Fruit fly (Drosophila melanogaster): Measurements from ENCODE around the gene promL.

The promL gene

dm6 chr3L:3165399-3165798, 37.9 kb upstream of the promL start (continued):
- TF ChIP-seq Sry-δ (GFP tag; optimal IDR thresholded peaks at IDR 0.05) (no peak), zf30C (GFP tag; optimal IDR thresholded peaks at IDR 0.05) (no peak), CG18599 (GFP tag; optimal IDR thresholded peaks at IDR 0.05) (no peak), Xbp1 (GFP tag; optimal IDR thresholded peaks at IDR 0.05) (no peak), CG11398 (GFP tag; optimal IDR thresholded peaks at IDR 0.05) (no peak), Tbp (GFP tag; optimal IDR thresholded peaks at IDR 0.05) (no peak), CG17829 (tag; optimal IDR thresholded peaks at IDR 0.05) (no peak), oc (tag; optimal IDR thresholded peaks at IDR 0.05) (no peak), pb (GFP tag; optimal IDR thresholded peaks at IDR 0.05) (no peak), ftz-f1 (GFP tag; optimal IDR thresholded peaks at IDR 0.05) (peak; percentile 52), crol (GFP tag; IDR thresholded peaks at IDR 0.05) (peak; percentile 66), CG34376 (GFP tag; optimal IDR thresholded peaks at IDR 0.05) (peak; percentile 26), CG12744 (GFP tag; optimal IDR thresholded peaks at IDR 0.05) (no peak), her (GFP tag; optimal IDR thresholded peaks at IDR 0.05) (no peak), sr (GFP tag; IDR thresholded peaks at IDR 0.05) (0 out of 3 replicates have a peak, but pooled peaks have one; percentile 29), bowl (GFP tag; IDR thresholded peaks at IDR 0.05) (no peak), maf-S (GFP tag; optimal IDR thresholded peaks at IDR 0.05) (no peak), unpg (GFP tag; optimal IDR thresholded peaks at IDR 0.05) (no peak), ro (GFP tag; IDR thresholded peaks at IDR 0.05) (no peak), CG18476 (GFP tag; optimal IDR thresholded peaks at IDR 0.05) (no peak), emc (GFP tag; optimal IDR thresholded peaks at IDR 0.05) (no peak), aop (GFP tag; IDR thresholded peaks at IDR 0.05) (no peak), CG12659 (GFP tag; optimal IDR thresholded peaks at IDR 0.05) (no peak), CG1792 (GFP tag; optimal IDR thresholded peaks at IDR 0.05) (no peak), CG13894 (tag; optimal IDR thresholded peaks at IDR 0.05) (no peak), CG3065 (GFP tag; optimal IDR thresholded peaks at IDR 0.05) (peak; percentile 85), CG18011 (GFP tag; optimal IDR thresholded peaks at IDR 0.05) (no peak), CG10431 (GFP tag; optimal IDR thresholded peaks at IDR 0.05) (no peak), bab2 (GFP tag; optimal IDR thresholded peaks at IDR 0.05) (no peak), GATAe (GFP tag; conservative IDR thresholded peaks at IDR 0.05) (no peak), Oli (tag; optimal IDR thresholded peaks at IDR 0.05) (no peak), CG30431 (GFP tag; optimal IDR thresholded peaks at IDR 0.05) (no peak), CG1233 (GFP tag; optimal IDR thresholded peaks at IDR 0.05) (no peak), CG14441 (GFP tag; IDR thresholded peaks at IDR 0.05) (no peak), vfl (GFP tag; optimal IDR thresholded peaks at IDR 0.05) (no peak), CG3281 (GFP tag; optimal IDR thresholded peaks at IDR 0.05) (no peak), Eip74EF (GFP tag; optimal IDR thresholded peaks at IDR 0.05) (no peak), hkb (optimal IDR thresholded peaks at IDR 0.05) (no peak), hkb (GFP tag; IDR thresholded peaks at IDR 0.05) (no peak), CG13296 (GFP tag; optimal IDR thresholded peaks at IDR 0.05) (no peak), CG10959 (GFP tag; IDR thresholded peaks at IDR 0.05) (no peak), cg (GFP tag; optimal IDR thresholded peaks at IDR 0.05) (peak; percentile 54), Dll (GFP tag; IDR thresholded peaks at IDR 0.05; ENCODE audit: partially characterized antibody) (no peak), Bdp1 (GFP tag; optimal IDR thresholded peaks at IDR 0.05) (no peak), twi (tag; optimal IDR thresholded peaks at IDR 0.05) (peak; percentile 56), Awh (GFP tag; IDR thresholded peaks at IDR 0.05) (no peak), pum (GFP tag; optimal IDR thresholded peaks at IDR 0.05) (no peak), CG6813 (GFP tag; optimal IDR thresholded peaks at IDR 0.05) (no peak), Blimp-1 (GFP tag; optimal IDR thresholded peaks at IDR 0.05) (no peak), unc-4 (GFP tag; IDR thresholded peaks at IDR 0.05; ENCODE audit: partially characterized antibody) (no peak)
